Fruit fly (Drosophila melanogaster): Measurements from ENCODE around the gene jar.
A peak's percentile ranks its signal among the peaks of the same experiment; 100 is the strongest.

Gene jar

DNA sequence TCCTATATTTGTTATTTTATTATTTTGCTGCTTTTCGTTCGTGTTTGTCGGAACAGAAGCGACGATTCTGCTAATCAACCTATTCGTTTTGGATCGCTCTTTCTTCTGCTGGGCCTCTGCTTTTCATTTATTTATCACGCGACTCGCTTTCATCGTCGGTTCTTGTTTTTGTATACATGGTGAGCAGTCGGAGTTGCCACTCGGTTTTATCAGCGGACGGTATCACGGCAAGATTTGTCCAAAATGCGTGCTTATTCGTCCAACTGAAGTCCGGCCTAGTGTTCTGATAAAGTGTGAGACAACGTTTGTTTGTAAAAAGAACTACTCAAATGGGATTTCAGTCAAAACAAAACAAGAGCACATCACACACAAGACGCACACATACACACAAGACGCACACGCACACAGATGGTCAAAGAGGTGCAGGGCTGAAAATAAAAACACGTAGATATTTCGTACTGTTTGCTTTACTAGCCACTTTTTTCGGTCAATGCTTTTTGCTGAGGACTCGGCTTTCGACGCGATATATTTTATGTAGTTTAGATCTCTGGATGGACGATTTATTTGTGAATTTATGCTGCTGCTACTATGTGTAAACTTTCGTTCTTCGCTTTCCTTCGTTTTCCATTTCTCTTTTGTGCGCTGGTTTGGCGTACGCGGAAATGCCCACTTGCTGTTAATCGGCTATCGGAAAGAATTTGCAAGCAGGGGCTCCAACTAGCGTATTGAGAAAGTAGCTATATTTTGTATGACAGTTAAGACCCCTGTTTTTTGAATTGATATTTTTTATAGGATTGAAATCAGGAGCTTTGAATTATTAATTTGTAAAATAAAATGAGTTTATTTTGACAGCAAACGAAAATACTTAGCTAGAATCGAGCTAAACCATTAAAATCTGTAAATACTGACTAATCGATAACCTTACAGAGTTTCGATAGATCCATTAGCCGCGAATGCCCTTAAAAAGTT lies 49.4 kb downstream of the jar start, which contains the start of gene twin (continued):
- peak; percentile 57 for TF ChIP-seq CG8924 (tag; optimal IDR thresholded peaks at IDR 0.05)
- TF ChIP-seq CG10431 (GFP tag; optimal IDR thresholded peaks at IDR 0.05), result peak; percentile 100
- peak; percentile 48 for TF ChIP-seq az2 (GFP tag; optimal IDR thresholded peaks at IDR 0.05)
- TF ChIP-seq bsh (GFP tag; optimal IDR thresholded peaks at IDR 0.05), result peak in 1 of 2 experiments; percentile 43
- peak; percentile 72 for TF ChIP-seq her (GFP tag; optimal IDR thresholded peaks at IDR 0.05)
- TF ChIP-seq lab (GFP tag; optimal IDR thresholded peaks at IDR 0.05), result no peak
- peak; percentile 11 to 69 for TF ChIP-seq chif (GFP tag; optimal IDR thresholded peaks at IDR 0.05)
- peak; percentile 64 for TF ChIP-seq Chrac-16 (GFP tag; optimal IDR thresholded peaks at IDR 0.05)
- peak; percentile 70 for TF ChIP-seq CG17361 (GFP tag; IDR thresholded peaks at IDR 0.05)
- TF ChIP-seq CG1832 (GFP tag; optimal IDR thresholded peaks at IDR 0.05), result no peak
- TF ChIP-seq Jarid2 (GFP tag; optimal IDR thresholded peaks at IDR 0.05), result no peak
- TF ChIP-seq Optix (GFP tag; IDR thresholded peaks at IDR 0.05), result no peak
- TF ChIP-seq CG8290 (GFP tag; optimal IDR thresholded peaks at IDR 0.05), result peak; percentile 48
- no peak for TF ChIP-seq CG8290 (tag; optimal IDR thresholded peaks at IDR 0.05)
- peak; percentile 71 for TF ChIP-seq jumu (GFP tag; optimal IDR thresholded peaks at IDR 0.05)
- peak; percentile 27 for TF ChIP-seq Deaf1 (tag; optimal IDR thresholded peaks at IDR 0.05)
- no peak for TF ChIP-seq CG31365 (tag; optimal IDR thresholded peaks at IDR 0.05)
- TF ChIP-seq p53 (GFP tag; optimal IDR thresholded peaks at IDR 0.05), result peak; percentile 31
- TF ChIP-seq CG14014 (GFP tag; IDR thresholded peaks at IDR 0.05), result peak; percentile 48; the same call in 1 of the 2 replicates
- TF ChIP-seq CG42726 (GFP tag; IDR thresholded peaks at IDR 0.05; ENCODE audit: partially characterized antibody), result no peak
- no peak for TF ChIP-seq kah (GFP tag; optimal IDR thresholded peaks at IDR 0.05)
- TF ChIP-seq CG7745 (tag; optimal IDR thresholded peaks at IDR 0.05), result no peak
- TF ChIP-seq h (optimal IDR thresholded peaks at IDR 0.05), result no peak
- no peak for TF ChIP-seq ftz-f1 (GFP tag; optimal IDR thresholded peaks at IDR 0.05)
- TF ChIP-seq sna (GFP tag; IDR thresholded peaks at IDR 0.05; ENCODE audit: partially characterized antibody), result peak; percentile 76
- TF ChIP-seq Xrp1 (GFP tag; IDR thresholded peaks at IDR 0.05), result peak; percentile 61; the same call in 1 of the 2 replicates
- no peak for TF ChIP-seq CG11398 (GFP tag; optimal IDR thresholded peaks at IDR 0.05)
- TF ChIP-seq CG14667 (GFP tag; IDR thresholded peaks at IDR 0.05), result 0 out of 2 replicates have a peak, but pooled peaks have one; percentile 6
- TF ChIP-seq zen2 (GFP tag; IDR thresholded peaks at IDR 0.05; ENCODE audit: partially characterized antibody), result peak; percentile 58; the same call in 1 of the 3 replicates
- no peak for TF ChIP-seq fd64A (GFP tag; optimal IDR thresholded peaks at IDR 0.05)
- peak; percentile 72 for TF ChIP-seq CHES-1-like (GFP tag; optimal IDR thresholded peaks at IDR 0.05)
- TF ChIP-seq CG3726 (GFP tag; IDR thresholded peaks at IDR 0.05), result no peak
- peak; percentile 31 for TF ChIP-seq nerfin-1 (tag; optimal IDR thresholded peaks at IDR 0.05)
- TF ChIP-seq btn (GFP tag; optimal IDR thresholded peaks at IDR 0.05), result no peak
- TF ChIP-seq hbn (GFP tag; IDR thresholded peaks at IDR 0.05; ENCODE audit: partially characterized antibody), result peak; percentile 64
- peak; percentile 34 for TF ChIP-seq CG9727 (GFP tag; optimal IDR thresholded peaks at IDR 0.05)
- no peak for TF ChIP-seq fd102C (GFP tag; optimal IDR thresholded peaks at IDR 0.05)
- no peak for TF ChIP-seq br (optimal IDR thresholded peaks at IDR 0.05)
- TF ChIP-seq CG2199 (GFP tag; IDR thresholded peaks at IDR 0.05), result no peak
- peak; percentile 57 for TF ChIP-seq CG3847 (GFP tag; IDR thresholded peaks at IDR 0.05)
- TF ChIP-seq tgo (GFP tag; IDR thresholded peaks at IDR 0.05), result peak; percentile 15; the same call in 1 of the 3 replicates
- TF ChIP-seq lbe (GFP tag; optimal IDR thresholded peaks at IDR 0.05), result peak; percentile 6
- TF ChIP-seq schlank (tag; optimal IDR thresholded peaks at IDR 0.05), result no peak
- peak; percentile 73 for TF ChIP-seq Sry-δ (GFP tag; optimal IDR thresholded peaks at IDR 0.05)
- TF ChIP-seq ro (GFP tag; IDR thresholded peaks at IDR 0.05), result no peak
- no peak for TF ChIP-seq Neu2 (GFP tag; optimal IDR thresholded peaks at IDR 0.05; ENCODE audit: borderline replicate concordance)
- peak; percentile 52 for TF ChIP-seq CG2129 (GFP tag; IDR thresholded peaks at IDR 0.05; ENCODE audit: partially characterized antibody)
- TF ChIP-seq Asciz (GFP tag; optimal IDR thresholded peaks at IDR 0.05), result no peak
- peak; percentile 69 for TF ChIP-seq phol (tag; optimal IDR thresholded peaks at IDR 0.05)

Measured in whole organism, embryonic.